Fruit fly (Drosophila melanogaster) whole organism, embryonic: Measurements from ENCODE around the gene CG34267.
A peak's percentile ranks its signal among the peaks of the same experiment; 100 is the strongest.

Source experiments
- Atf6 ChIP-seq: fragments of 200-800 bp; sonication (Bioruptor generic); IDR thresholded peaks from 2 replicates; pipeline ENCODE4 v1.3.6; 2022; ENCODE audit warnings: missing biosample characterization, missing genetic modification characterization
- Blimp-1 ChIP-seq: fragments of 200-800 bp; sonication (Bioruptor generic); optimal IDR thresholded peaks from 3 replicates; lab custom pipeline; 2018; ENCODE audit warnings: missing biosample characterization, missing genetic modification characterization, mild to moderate bottlenecking, moderate library complexity, missing genetic modification reagents
- CG12071 ChIP-seq: fragments of 200-800 bp; sonication (Bioruptor generic); optimal IDR thresholded peaks from 3 replicates; lab custom pipeline; 2018; ENCODE audit warnings: missing biosample characterization, mild to moderate bottlenecking, missing genetic modification characterization
- CG13894 ChIP-seq: fragments of 200-800 bp; sonication (Bioruptor generic); optimal IDR thresholded peaks from 3 replicates; lab custom pipeline; 2018; ENCODE audit warnings: missing biosample characterization, mild to moderate bottlenecking, missing genetic modification characterization, moderate library complexity
- CG14014 ChIP-seq: fragments of 200-800 bp; sonication (Bioruptor generic); IDR thresholded peaks from 2 replicates; pipeline ENCODE4 v1.3.6; 2022; ENCODE audit warnings: missing biosample characterization, missing genetic modification characterization
- CG14710 ChIP-seq: fragments of 200-800 bp; sonication (Bioruptor generic); optimal IDR thresholded peaks from 3 replicates; lab custom pipeline; 2019; ENCODE audit warnings: missing biosample characterization, mild to moderate bottlenecking, missing genetic modification characterization, moderate library complexity
- CG17568 ChIP-seq: fragments of 200-800 bp; sonication (Bioruptor generic); optimal IDR thresholded peaks from 2 replicates; lab custom pipeline; 2018; ENCODE audit warnings: missing biosample characterization, mild to moderate bottlenecking, missing genetic modification characterization, moderate library complexity
- CG2875 ChIP-seq: fragments of 200-800 bp; sonication (Bioruptor generic); optimal IDR thresholded peaks from 2 replicates; lab custom pipeline; 2017; ENCODE audit warnings: missing biosample characterization, mild to moderate bottlenecking, missing genetic modification characterization, missing genetic modification reagents
- CG3407 ChIP-seq: fragments of 200-800 bp; sonication (Bioruptor generic); optimal IDR thresholded peaks from 2 replicates; lab custom pipeline; 2018; ENCODE audit warnings: missing biosample characterization, mild to moderate bottlenecking, missing genetic modification characterization
- CG4707 ChIP-seq: fragments of 200-800 bp; sonication (Bioruptor generic); optimal IDR thresholded peaks from 2 replicates; lab custom pipeline; 2018; ENCODE audit warnings: missing biosample characterization, mild to moderate bottlenecking, missing genetic modification characterization, moderate library complexity
- CG4854 ChIP-seq: fragments of 200-800 bp; sonication (Bioruptor generic); optimal IDR thresholded peaks from 2 replicates; lab custom pipeline; 2016; ENCODE audit warnings: missing biosample characterization, missing genetic modification characterization, inconsistent platforms
- CG5245 ChIP-seq: fragments of 200-800 bp; sonication (Bioruptor generic); optimal IDR thresholded peaks from 3 replicates; lab custom pipeline; 2016; ENCODE audit warnings: missing biosample characterization, missing genetic modification characterization
- CG6254 ChIP-seq: fragments of 200-800 bp; sonication (Bioruptor generic); optimal IDR thresholded peaks from 3 replicates; lab custom pipeline; 2017; ENCODE audit warnings: mild to moderate bottlenecking, missing biosample characterization, missing genetic modification reagents, missing genetic modification characterization
- CG8359 ChIP-seq: fragments of 200-800 bp; sonication (Bioruptor generic); optimal IDR thresholded peaks from 2 replicates; lab custom pipeline; 2017; ENCODE audit warnings: missing biosample characterization, mild to moderate bottlenecking, missing genetic modification characterization, borderline replicate concordance
- CG8478 ChIP-seq: fragments of >200 bp; optimal IDR thresholded peaks from 2 replicates; lab custom pipeline; 2018
- CG9727 ChIP-seq: fragments of 200-800 bp; sonication (Bioruptor generic); optimal IDR thresholded peaks from 3 replicates; lab custom pipeline; 2017; ENCODE audit warnings: missing biosample characterization, mild to moderate bottlenecking, missing genetic modification characterization
- CG9876 ChIP-seq: fragments of 200-800 bp; sonication (Bioruptor generic); optimal IDR thresholded peaks from 2 replicates; lab custom pipeline; 2016; ENCODE audit warnings: missing biosample characterization, missing genetic modification characterization
- CrebB ChIP-seq: fragments of 200-800 bp; sonication (Bioruptor generic); optimal IDR thresholded peaks from 3 replicates; lab custom pipeline; 2018; ENCODE audit warnings: missing biosample characterization, mild to moderate bottlenecking, missing genetic modification characterization
- Deaf1 ChIP-seq: fragments of 200-800 bp; optimal IDR thresholded peaks from 3 replicates; lab custom pipeline; 2019; ENCODE audit warnings: missing biosample characterization, mild to moderate bottlenecking, missing genetic modification characterization, moderate library complexity
- E2f1 ChIP-seq: fragments of 200-800 bp; sonication (Bioruptor generic); IDR thresholded peaks from 2 replicates; pipeline ENCODE4 v1.3.6; 2022; ENCODE audit warnings: missing biosample characterization, missing genetic modification characterization
- Fer3 ChIP-seq: fragments of 200-800 bp; sonication (Bioruptor generic); optimal IDR thresholded peaks from 2 replicates; lab custom pipeline; 2018; ENCODE audit warnings: missing biosample characterization, mild to moderate bottlenecking, missing genetic modification characterization, moderate library complexity
- HLHmδ ChIP-seq: fragments of 200-800 bp; sonication (Bioruptor generic); optimal IDR thresholded peaks from 2 replicates; lab custom pipeline; 2018; ENCODE audit warnings: missing biosample characterization, mild to moderate bottlenecking, missing genetic modification characterization, moderate library complexity
- Hmx ChIP-seq: fragments of 200-800 bp; sonication (Bioruptor generic); optimal IDR thresholded peaks from 2 replicates; lab custom pipeline; 2016; ENCODE audit warnings: missing biosample characterization, missing genetic modification characterization
- Oli ChIP-seq: fragments of 200-800 bp; sonication (Bioruptor generic); optimal IDR thresholded peaks from 2 replicates; lab custom pipeline; 2018; ENCODE audit warnings: missing biosample characterization, mild to moderate bottlenecking, missing genetic modification characterization, moderate library complexity
- Ravus ChIP-seq: fragments of 200-800 bp; sonication (Bioruptor generic); IDR thresholded peaks from 2 replicates; pipeline ENCODE4 v1.3.6; 2022; ENCODE audit warnings: missing biosample characterization, missing genetic modification characterization
- Sin3A ChIP-seq: fragments of >200 bp; optimal IDR thresholded peaks from 2 replicates; lab custom pipeline; 2018
- Stat92E ChIP-seq, 3 experiments: fragments of >200 bp in 2 of 3; fragments of 200-800 bp in 1 of 3; sonication (Bioruptor generic) in 1 of 3; optimal IDR thresholded peaks; 2 replicates each; lab custom pipeline; 2017 to 2019; ENCODE audit warnings: missing biosample characterization in 3 of 3, missing genetic modification characterization in 3 of 3, mild to moderate bottlenecking in 1 of 3, moderate library complexity in 1 of 3
- ase ChIP-seq: fragments of 200-800 bp; sonication (Bioruptor generic); IDR thresholded peaks from 3 replicates; pipeline ENCODE4 v1.3.6; 2022; ENCODE audit warnings: missing biosample characterization, missing genetic modification characterization
- bab2 ChIP-seq: fragments of 200-800 bp; sonication (Bioruptor generic); optimal IDR thresholded peaks from 2 replicates; lab custom pipeline; 2016; ENCODE audit warnings: missing biosample characterization, missing genetic modification characterization
- bbx ChIP-seq: fragments of 200-800 bp; sonication (Bioruptor generic); IDR thresholded peaks from 2 replicates; pipeline ENCODE4 v1.3.6; 2022; ENCODE audit warnings: missing biosample characterization, missing genetic modification characterization; ENCODE audit not compliant: partially characterized antibody
- bigmax ChIP-seq: fragments of 200-800 bp; sonication (Bioruptor generic); optimal IDR thresholded peaks from 2 replicates; lab custom pipeline; 2018; ENCODE audit warnings: missing biosample characterization, mild to moderate bottlenecking, missing genetic modification characterization
- cad ChIP-seq: fragments of >200 bp; optimal IDR thresholded peaks from 2 replicates; lab custom pipeline; 2017; ENCODE audit warnings: missing biosample characterization, missing genetic modification characterization
- chinmo ChIP-seq: fragments of 200-800 bp; sonication (Bioruptor generic); IDR thresholded peaks from 4 replicates; pipeline ENCODE4 v1.3.6; 2022; ENCODE audit warnings: missing biosample characterization, missing genetic modification characterization; ENCODE audit not compliant: partially characterized antibody
- dpn ChIP-seq, 2 experiments: fragments of 200-800 bp; sonication (Bioruptor generic); optimal IDR thresholded peaks; 3 replicates each; lab custom pipeline; 2016; ENCODE audit warnings: missing biosample characterization in 2 of 2, missing genetic modification characterization in 2 of 2
- esg ChIP-seq: fragments of 200-800 bp; sonication (Bioruptor generic); conservative IDR thresholded peaks from 2 replicates; pipeline ENCODE4 v1.3.6; 2022; ENCODE audit warnings: missing biosample characterization, missing genetic modification characterization
- gcm ChIP-seq: fragments of 200-800 bp; sonication (Bioruptor generic); optimal IDR thresholded peaks from 2 replicates; lab custom pipeline; 2019; ENCODE audit warnings: missing biosample characterization, mild to moderate bottlenecking, missing genetic modification characterization, moderate library complexity
- inv ChIP-seq: fragments of 200-800 bp; sonication (Bioruptor generic); IDR thresholded peaks from 2 replicates; pipeline ENCODE4 v1.3.6; 2022; ENCODE audit warnings: missing biosample characterization, missing genetic modification characterization; ENCODE audit not compliant: partially characterized antibody
- jing ChIP-seq: fragments of 200-800 bp; sonication (Bioruptor generic); optimal IDR thresholded peaks from 2 replicates; lab custom pipeline; 2018; ENCODE audit warnings: missing biosample characterization, mild to moderate bottlenecking, missing genetic modification characterization
- kay ChIP-seq: fragments of 200-800 bp; sonication (Bioruptor generic); optimal IDR thresholded peaks from 2 replicates; lab custom pipeline; 2016; ENCODE audit warnings: missing biosample characterization, missing genetic modification characterization
- ken ChIP-seq: fragments of 200-800 bp; sonication (Bioruptor generic); IDR thresholded peaks from 3 replicates; pipeline ENCODE4 v1.3.6; 2022; ENCODE audit warnings: missing biosample characterization, missing genetic modification characterization
- nom ChIP-seq: fragments of 200-800 bp; sonication (Bioruptor generic); optimal IDR thresholded peaks from 2 replicates; lab custom pipeline; 2017; ENCODE audit warnings: missing biosample characterization, missing genetic modification characterization, mild to moderate bottlenecking, moderate library complexity, missing genetic modification reagents
- onecut ChIP-seq: fragments of 200-800 bp; sonication (Bioruptor generic); IDR thresholded peaks from 2 replicates; pipeline ENCODE4 v1.3.6; 2022; ENCODE audit warnings: missing biosample characterization, missing genetic modification characterization
- psq ChIP-seq: fragments of 200-800 bp; sonication (Bioruptor generic); optimal IDR thresholded peaks from 2 replicates; lab custom pipeline; 2017; ENCODE audit warnings: missing biosample characterization, missing genetic modification characterization
- sd ChIP-seq: fragments of 200-800 bp; sonication (Bioruptor generic); optimal IDR thresholded peaks from 3 replicates; lab custom pipeline; 2018; ENCODE audit warnings: missing biosample characterization, mild to moderate bottlenecking, missing genetic modification characterization, moderate library complexity
- sr ChIP-seq: fragments of 200-800 bp; sonication (Bioruptor generic); IDR thresholded peaks from 3 replicates; pipeline ENCODE4 v1.3.6; 2022; ENCODE audit warnings: missing biosample characterization, missing genetic modification characterization
- tin ChIP-seq: fragments of 200-800 bp; sonication (Bioruptor generic); optimal IDR thresholded peaks from 3 replicates; lab custom pipeline; 2016; ENCODE audit warnings: missing biosample characterization, missing genetic modification characterization
- tio ChIP-seq: fragments of 200-800 bp; sonication (Bioruptor generic); optimal IDR thresholded peaks from 2 replicates; lab custom pipeline; 2017; ENCODE audit warnings: missing biosample characterization, missing genetic modification characterization, inconsistent platforms
- ttk ChIP-seq: fragments of 200-800 bp; sonication (Bioruptor generic); IDR thresholded peaks from 2 replicates; pipeline ENCODE4 v2.1.2; 2022; ENCODE audit warnings: missing biosample characterization, missing genetic modification characterization
- unc-4 ChIP-seq: fragments of 200-800 bp; sonication (Bioruptor generic); IDR thresholded peaks from 2 replicates; pipeline ENCODE4 v1.3.6; 2022; ENCODE audit warnings: missing biosample characterization, missing genetic modification characterization; ENCODE audit not compliant: partially characterized antibody

Gene CG34267

DNA sequence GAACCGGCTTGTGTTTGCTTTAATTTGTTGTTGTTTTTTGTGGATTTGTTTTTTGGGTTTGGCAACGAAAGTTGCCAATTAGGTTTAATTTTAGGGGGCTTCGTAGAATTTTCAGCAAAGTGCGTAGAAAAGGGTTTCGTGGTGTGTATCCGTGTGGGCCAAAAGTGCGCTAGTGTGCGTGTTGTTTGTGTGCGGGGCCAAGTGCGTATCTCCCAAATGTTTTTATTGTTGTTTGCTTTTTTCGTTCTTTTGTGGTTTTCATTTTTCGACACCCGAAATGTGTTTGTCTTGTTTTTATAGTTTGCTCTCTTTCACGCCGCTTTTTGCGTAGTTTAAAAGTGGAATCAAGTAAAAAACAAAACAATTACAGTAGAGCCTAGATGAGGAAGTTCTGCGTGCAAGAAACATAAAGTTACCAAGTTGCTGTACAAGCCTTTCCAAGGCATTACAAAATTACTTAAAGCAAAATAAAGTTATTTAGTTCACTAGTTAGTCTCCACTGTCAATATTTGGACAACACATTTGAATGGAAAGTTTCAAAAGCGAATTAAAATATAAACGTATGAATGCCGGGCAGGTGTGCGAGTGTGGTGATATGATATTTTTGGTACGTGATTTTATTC, 46.7 kb upstream of the CG34267 start (continued):
- peak; percentile 63 for TF ChIP-seq Hmx (GFP tag; lab: Kevin White, UChicago)
- peak; percentile 81 for TF ChIP-seq E2f1 (GFP tag; lab: Robert Waterston, UW)
- TF ChIP-seq tin (GFP tag; lab: Kevin White, UChicago): peak; percentile 47
- TF ChIP-seq chinmo (GFP tag; lab: Robert Waterston, UW): peak; percentile 65; the same call in 1 of the 4 replicates
- TF ChIP-seq Stat92E (GFP tag; optimal IDR thresholded peaks at IDR 0.05; lab: Kevin White, UChicago): no peak
- TF ChIP-seq CG6254 (GFP tag; lab: Kevin White, UChicago): no peak
- peak; percentile 46 for TF ChIP-seq kay (GFP tag; lab: Kevin White, UChicago)
- TF ChIP-seq CG14014 (GFP tag; lab: Robert Waterston, UW): peak; percentile 86
- TF ChIP-seq Deaf1 (tag; lab: Kevin White, UChicago): peak; percentile 36
- peak; percentile 91 for TF ChIP-seq Atf6
- TF ChIP-seq CG4707 (GFP tag; lab: Kevin White, UChicago): no peak
- no peak for TF ChIP-seq HLHmδ (GFP tag; lab: Kevin White, UChicago)
- no peak for TF ChIP-seq bigmax (GFP tag; lab: Kevin White, UChicago)
- TF ChIP-seq Oli (tag; lab: Kevin White, UChicago): peak; percentile 54
- peak; percentile 75 for TF ChIP-seq bab2 (GFP tag; lab: Kevin White, UChicago)
- peak; percentile 77 to 89 for TF ChIP-seq dpn (GFP tag; optimal IDR thresholded peaks at IDR 0.05; lab: Kevin White, UChicago)
- TF ChIP-seq CG8478 (lab: Kevin White, UChicago): no peak
- TF ChIP-seq ase: peak; percentile 68; the same call in 1 of the 3 replicates
- no peak for TF ChIP-seq cad (GFP tag; lab: Kevin White, UChicago)
- TF ChIP-seq CG9876 (GFP tag; lab: Kevin White, UChicago): peak; percentile 61
- TF ChIP-seq onecut (GFP tag; lab: Robert Waterston, UW): peak; percentile 12; the same call in 1 of the 2 replicates
- TF ChIP-seq CG3407 (GFP tag; lab: Kevin White, UChicago): no peak
- TF ChIP-seq nom (GFP tag; lab: Kevin White, UChicago): no peak
- no peak for TF ChIP-seq unc-4 (GFP tag; lab: Robert Waterston, UW)
- peak; percentile 88 for TF ChIP-seq Fer3 (tag; lab: Kevin White, UChicago)
- no peak for TF ChIP-seq sr
- TF ChIP-seq CG17568: peak; percentile 47
- no peak for TF ChIP-seq CG2875 (GFP tag; lab: Kevin White, UChicago)
- TF ChIP-seq esg: peak; percentile 72
- no peak for TF ChIP-seq CG5245
- no peak for TF ChIP-seq CG14710 (tag; lab: Kevin White, UChicago)
- TF ChIP-seq CG8359 (GFP tag; lab: Kevin White, UChicago): no peak
- TF ChIP-seq CG13894: peak; percentile 88
- peak; percentile 55 for TF ChIP-seq CG4854 (GFP tag; lab: Kevin White, UChicago)
- TF ChIP-seq gcm (GFP tag; lab: Kevin White, UChicago): no peak
- TF ChIP-seq CG12071 (GFP tag; lab: Kevin White, UChicago): peak; percentile 77
- TF ChIP-seq CG9727 (GFP tag; lab: Kevin White, UChicago): peak; percentile 84
- TF ChIP-seq Sin3A: no peak
- TF ChIP-seq tio (GFP tag; lab: Kevin White, UChicago): peak; percentile 81
- TF ChIP-seq inv (GFP tag; lab: Robert Waterston, UW): no peak
- TF ChIP-seq bbx (GFP tag; lab: Robert Waterston, UW): no peak
- TF ChIP-seq Blimp-1 (GFP tag; lab: Kevin White, UChicago): no peak
- TF ChIP-seq CrebB: peak; percentile 78
- peak; percentile 14 for TF ChIP-seq psq (GFP tag; lab: Kevin White, UChicago)
- peak; percentile 26 for TF ChIP-seq jing
- TF ChIP-seq sd (tag; lab: Kevin White, UChicago): peak; percentile 76
- TF ChIP-seq Ravus: peak; percentile 41; the same call in 1 of the 2 replicates
- peak; percentile 59; the same call in 1 of the 3 replicates for TF ChIP-seq ken (GFP tag; lab: Robert Waterston, UW)
- TF ChIP-seq ttk (GFP tag; lab: Robert Waterston, UW): peak; percentile 60
